Worm (Caenorhabditis elegans) whole organism, L3 larva: ENCODE measurements around the gene F59B10.2.
"Not testable (repeated sequence)": the region's sequence is repeated elsewhere in the genome, so short reads cannot be mapped to it uniquely, and the experiment has no call there.

Experiments
- ZK546.5 ChIP-seq: sonication (generic microtip); optimal IDR thresholded peaks from 2 replicates; lab custom pipeline; 2017; ENCODE audit warnings: missing biosample characterization, missing genetic modification characterization
- aly-2 ChIP-seq: fragments of 150-350 bp; optimal IDR thresholded peaks from 2 replicates; lab custom pipeline; 2014; ENCODE audit warnings: missing biosample characterization, missing genetic modification characterization
- ama-1 ChIP-seq: fragments of 150-350 bp; optimal IDR thresholded peaks from 2 replicates; lab custom pipeline; 2018
- ceh-16 ChIP-seq: sonication (generic microtip); optimal IDR thresholded peaks from 2 replicates; lab custom pipeline; 2017; ENCODE audit warnings: missing biosample characterization, missing genetic modification characterization
- ceh-28 ChIP-seq: fragments of 150-350 bp; optimal IDR thresholded peaks from 2 replicates; lab custom pipeline; 2014; ENCODE audit warnings: missing biosample characterization, missing genetic modification reagents, missing genetic modification characterization
- ceh-82 ChIP-seq: fragments of 150-350 bp; optimal IDR thresholded peaks from 2 replicates; lab custom pipeline; 2014; ENCODE audit warnings: missing biosample characterization, missing genetic modification characterization
- daf-12 ChIP-seq: fragments of 150-350 bp; optimal IDR thresholded peaks from 2 replicates; lab custom pipeline; 2014; ENCODE audit warnings: missing biosample characterization, missing genetic modification reagents, missing genetic modification characterization
- egl-27 ChIP-seq: sonication (generic microtip); optimal IDR thresholded peaks from 4 replicates; lab custom pipeline; 2017; ENCODE audit warnings: missing biosample characterization, missing genetic modification reagents, missing genetic modification characterization
- egl-5 ChIP-seq: fragments of 150-350 bp; optimal IDR thresholded peaks from 2 replicates; lab custom pipeline; 2017; ENCODE audit warnings: missing biosample characterization, missing genetic modification reagents, missing genetic modification characterization, inconsistent platforms
- elt-1 ChIP-seq: fragments of 150-350 bp; optimal IDR thresholded peaks from 2 replicates; lab custom pipeline; 2014; ENCODE audit warnings: missing biosample characterization, missing genetic modification characterization
- elt-2 ChIP-seq: sonication (generic microtip); optimal IDR thresholded peaks from 2 replicates; lab custom pipeline; 2016; ENCODE audit warnings: missing genetic modification reagents, mild to moderate bottlenecking, missing genetic modification characterization, missing compliant biosample characterization
- elt-3 ChIP-seq, 3 experiments: fragments of 150-350 bp in 1 of 3; sonication (generic microtip) in 2 of 3; optimal IDR thresholded peaks; 2 replicates in 2 of 3; 4 replicates in 1 of 3; lab custom pipeline; 2014 to 2017; ENCODE audit warnings: missing biosample characterization in 3 of 3, missing genetic modification characterization in 3 of 3
- eor-1 ChIP-seq, 2 experiments: fragments of 150-350 bp; optimal IDR thresholded peaks; 2 replicates each; lab custom pipeline; 2014 to 2018; ENCODE audit warnings: missing biosample characterization in 2 of 2, missing genetic modification characterization in 2 of 2
- fkh-10 ChIP-seq: sonication (generic microtip); optimal IDR thresholded peaks from 2 replicates; lab custom pipeline; 2017; ENCODE audit warnings: missing biosample characterization, missing genetic modification reagents, missing genetic modification characterization
- fkh-2 ChIP-seq: fragments of 150-350 bp; optimal IDR thresholded peaks from 2 replicates; lab custom pipeline; 2014; ENCODE audit warnings: missing biosample characterization, missing genetic modification reagents, missing genetic modification characterization
- fos-1 ChIP-seq: fragments of 150-350 bp; optimal IDR thresholded peaks from 2 replicates; lab custom pipeline; 2014; ENCODE audit warnings: missing biosample characterization, missing genetic modification characterization
- hmg-11 ChIP-seq: sonication (generic microtip); optimal IDR thresholded peaks from 2 replicates; lab custom pipeline; 2016; ENCODE audit warnings: missing genetic modification characterization, missing compliant biosample characterization
- jun-1 ChIP-seq: fragments of 150-350 bp; optimal IDR thresholded peaks from 2 replicates; lab custom pipeline; 2014; ENCODE audit warnings: missing biosample characterization, missing genetic modification reagents, missing genetic modification characterization
- lin-15B ChIP-seq: fragments of 150-350 bp; optimal IDR thresholded peaks from 2 replicates; lab custom pipeline; 2014; ENCODE audit warnings: missing biosample characterization, missing genetic modification characterization
- lsy-12 ChIP-seq: sonication (generic microtip); optimal IDR thresholded peaks from 2 replicates; lab custom pipeline; 2016; ENCODE audit warnings: mild to moderate bottlenecking, missing genetic modification characterization, missing compliant biosample characterization
- mml-1 ChIP-seq: fragments of 150-350 bp; sonication (generic microtip); optimal IDR thresholded peaks from 3 replicates; lab custom pipeline; 2014; ENCODE audit warnings: missing biosample characterization, missing genetic modification characterization
- nfya-1 ChIP-seq: sonication (generic microtip); optimal IDR thresholded peaks from 2 replicates; lab custom pipeline; 2017; ENCODE audit warnings: missing genetic modification characterization, mild to moderate bottlenecking, missing compliant biosample characterization, antibody characterized with exemption, moderate library complexity; ENCODE audit not compliant: insufficient read depth
- nhr-11 ChIP-seq: fragments of 150-350 bp; optimal IDR thresholded peaks from 2 replicates; lab custom pipeline; 2014; ENCODE audit warnings: missing biosample characterization, missing genetic modification characterization
- nhr-12 ChIP-seq: fragments of 150-350 bp; optimal IDR thresholded peaks from 2 replicates; lab custom pipeline; 2014; ENCODE audit warnings: missing biosample characterization, missing genetic modification characterization
- nhr-23 ChIP-seq: fragments of 150-350 bp; optimal IDR thresholded peaks from 2 replicates; lab custom pipeline; 2014; ENCODE audit warnings: missing biosample characterization, missing genetic modification reagents, missing genetic modification characterization
- nhr-25 ChIP-seq: sonication (generic microtip); optimal IDR thresholded peaks from 2 replicates; lab custom pipeline; 2017; ENCODE audit warnings: missing biosample characterization, missing genetic modification characterization
- nhr-28 ChIP-seq: fragments of 150-350 bp; optimal IDR thresholded peaks from 2 replicates; lab custom pipeline; 2014; ENCODE audit warnings: missing biosample characterization, missing genetic modification characterization
- nhr-43 ChIP-seq: sonication (generic microtip); optimal IDR thresholded peaks from 2 replicates; lab custom pipeline; 2016; ENCODE audit warnings: mild to moderate bottlenecking, missing genetic modification characterization, missing compliant biosample characterization; ENCODE audit not compliant: poor library complexity, severe bottlenecking
- nhr-76 ChIP-seq: fragments of 150-350 bp; sonication (generic microtip); optimal IDR thresholded peaks from 5 replicates; lab custom pipeline; 2014; ENCODE audit warnings: missing biosample characterization, missing genetic modification characterization
- nhr-77 ChIP-seq: fragments of 150-350 bp; optimal IDR thresholded peaks from 2 replicates; lab custom pipeline; 2014; ENCODE audit warnings: missing biosample characterization, missing genetic modification characterization
- sea-2 ChIP-seq: fragments of 150-350 bp; sonication (generic microtip); optimal IDR thresholded peaks from 4 replicates; lab custom pipeline; 2014; ENCODE audit warnings: missing biosample characterization, missing genetic modification reagents, missing genetic modification characterization
- tbx-2 ChIP-seq: sonication (generic microtip); optimal IDR thresholded peaks from 2 replicates; lab custom pipeline; 2016; ENCODE audit warnings: mild to moderate bottlenecking, missing genetic modification characterization, missing compliant biosample characterization
- unc-62 ChIP-seq: fragments of 150-350 bp; sonication (generic microtip); optimal IDR thresholded peaks from 4 replicates; lab custom pipeline; 2014; ENCODE audit warnings: missing biosample characterization, missing genetic modification reagents, missing genetic modification characterization
- zag-1 ChIP-seq: fragments of 150-350 bp; optimal IDR thresholded peaks from 2 replicates; lab custom pipeline; 2014; ENCODE audit warnings: missing biosample characterization, missing genetic modification characterization
- ztf-11 ChIP-seq: fragments of 150-350 bp; optimal IDR thresholded peaks from 2 replicates; lab custom pipeline; 2014; ENCODE audit warnings: missing biosample characterization, missing genetic modification characterization

F59B10.2 gene

ce11 chrII:10500674-10501073 lies 9.0 kb downstream of the F59B10.2 start:
- TF ChIP-seq nhr-25 (tag; lab: Kevin White, UChicago): peak; percentile 76
- TF ChIP-seq nhr-23 (tag; lab: Kevin White, UChicago): peak; percentile 82
- no peak for TF ChIP-seq nhr-76
- no peak for TF ChIP-seq mml-1 (tag; lab: Kevin White, UChicago)
- TF ChIP-seq ceh-16: no peak
- TF ChIP-seq elt-1 (tag; lab: Kevin White, UChicago): no peak
- TF ChIP-seq nfya-1 (tag; lab: Kevin White, UChicago): no peak
- TF ChIP-seq ama-1: no peak
- peak in 1 of 3 experiments; percentile 16 for TF ChIP-seq elt-3 (tag; optimal IDR thresholded peaks at IDR 0.05; lab: Kevin White, UChicago)
- TF ChIP-seq sea-2 (GFP tag; lab: Kevin White, UChicago): no peak
- no peak for TF ChIP-seq aly-2 (tag; lab: Kevin White, UChicago)
- TF ChIP-seq fos-1 (tag; lab: Kevin White, UChicago): no peak
- no peak for TF ChIP-seq tbx-2 (tag; lab: Kevin White, UChicago)
- no peak for TF ChIP-seq nhr-28
- no peak for TF ChIP-seq unc-62 (GFP tag; lab: Kevin White, UChicago)
- no peak for TF ChIP-seq egl-5

ce11 chrII:10495912-10496311 lies 13.7 kb downstream of the F59B10.2 start, which contains the start of gene ZK666.12:
TSS of gene ZK666.12 (plus strand) at chrII:10496212.
- no peak for TF ChIP-seq nhr-11 (tag; lab: Kevin White, UChicago)
- no peak for TF ChIP-seq lin-15B
- TF ChIP-seq egl-5: no peak
- no peak for TF ChIP-seq lsy-12 (tag; lab: Kevin White, UChicago)
- no peak for TF ChIP-seq nhr-25 (tag; lab: Kevin White, UChicago)
- no peak for TF ChIP-seq nhr-43 (tag; lab: Kevin White, UChicago)
- TF ChIP-seq fkh-10 (GFP tag; lab: Kevin White, UChicago): no peak
- no peak for TF ChIP-seq nhr-12 (tag; lab: Kevin White, UChicago)
- no peak for TF ChIP-seq fkh-2 (tag; lab: Kevin White, UChicago)
- no peak for TF ChIP-seq nhr-23 (tag; lab: Kevin White, UChicago)
- TF ChIP-seq nhr-28: no peak
- TF ChIP-seq tbx-2 (tag; lab: Kevin White, UChicago): no peak
- TF ChIP-seq nhr-77 (tag; lab: Kevin White, UChicago): no peak
- TF ChIP-seq ztf-11 (tag; lab: Kevin White, UChicago): no peak
- no peak for TF ChIP-seq elt-1 (tag; lab: Kevin White, UChicago)

- TF ChIP-seq unc-62 (GFP tag; lab: Kevin White, UChicago): no peak
- TF ChIP-seq hmg-11 (tag; lab: Kevin White, UChicago): no peak
- no peak for TF ChIP-seq egl-27 (tag; lab: Kevin White, UChicago)
- TF ChIP-seq ceh-82 (tag; lab: Kevin White, UChicago): no peak
- TF ChIP-seq, all 47 proteins: peak for 0
These were observed 15.2 kb downstream of the F59B10.2 start, which contains the start of gene ZK666.14 for ce11 chrII:10494467-10494866. TSS of gene ZK666.14 (plus strand) at chrII:10494767.

- TF ChIP-seq fkh-2 (tag; lab: Kevin White, UChicago); nhr-23 (tag; lab: Kevin White, UChicago); eor-1 (tag; optimal IDR thresholded peaks at IDR 0.05; lab: Kevin White, UChicago): not testable (repeated sequence)
These were observed 16.6 kb downstream of the F59B10.2 start, which contains the start of gene ZK666.8 for ce11 chrII:10493034-10493433. TSS of gene ZK666.8 (minus strand) at chrII:10493134.

- no peak for TF ChIP-seq elt-3 (tag; optimal IDR thresholded peaks at IDR 0.05; lab: Kevin White, UChicago)
- TF ChIP-seq daf-12 (tag; lab: Kevin White, UChicago): no peak
- no peak for TF ChIP-seq zag-1 (tag; lab: Kevin White, UChicago)
- no peak for TF ChIP-seq fkh-2 (tag; lab: Kevin White, UChicago)
- TF ChIP-seq jun-1 (tag; lab: Kevin White, UChicago): no peak
- no peak for TF ChIP-seq aly-2 (tag; lab: Kevin White, UChicago)
- no peak for TF ChIP-seq ZK546.5 (tag; lab: Kevin White, UChicago)
- no peak for TF ChIP-seq hmg-11 (tag; lab: Kevin White, UChicago)
- no peak for TF ChIP-seq eor-1 (tag; optimal IDR thresholded peaks at IDR 0.05; lab: Kevin White, UChicago)
- no peak for TF ChIP-seq elt-2 (tag; lab: Kevin White, UChicago)
- no peak for TF ChIP-seq ceh-28 (tag; lab: Kevin White, UChicago)
- no peak for TF ChIP-seq egl-27 (tag; lab: Kevin White, UChicago)
- TF ChIP-seq elt-1 (tag; lab: Kevin White, UChicago): no peak
These were observed 19.3 kb downstream of the F59B10.2 start, which contains the start of gene clec-61 for ce11 chrII:10490329-10490728. TSS of gene clec-61 (minus strand) at chrII:10490537.
